Fruit fly (Drosophila melanogaster) S2 (cell line): Measurements from ENCODE around the gene CG14820.

Source experiments
- CG8478 ChIP-seq: fragments of >200 bp; optimal IDR thresholded peaks from 2 replicates; lab custom pipeline; 2018
- CTCF ChIP-seq, 2 experiments: fragments of >200 bp; optimal IDR thresholded peaks; 2 replicates each; lab custom pipeline; 2018

DNA sequence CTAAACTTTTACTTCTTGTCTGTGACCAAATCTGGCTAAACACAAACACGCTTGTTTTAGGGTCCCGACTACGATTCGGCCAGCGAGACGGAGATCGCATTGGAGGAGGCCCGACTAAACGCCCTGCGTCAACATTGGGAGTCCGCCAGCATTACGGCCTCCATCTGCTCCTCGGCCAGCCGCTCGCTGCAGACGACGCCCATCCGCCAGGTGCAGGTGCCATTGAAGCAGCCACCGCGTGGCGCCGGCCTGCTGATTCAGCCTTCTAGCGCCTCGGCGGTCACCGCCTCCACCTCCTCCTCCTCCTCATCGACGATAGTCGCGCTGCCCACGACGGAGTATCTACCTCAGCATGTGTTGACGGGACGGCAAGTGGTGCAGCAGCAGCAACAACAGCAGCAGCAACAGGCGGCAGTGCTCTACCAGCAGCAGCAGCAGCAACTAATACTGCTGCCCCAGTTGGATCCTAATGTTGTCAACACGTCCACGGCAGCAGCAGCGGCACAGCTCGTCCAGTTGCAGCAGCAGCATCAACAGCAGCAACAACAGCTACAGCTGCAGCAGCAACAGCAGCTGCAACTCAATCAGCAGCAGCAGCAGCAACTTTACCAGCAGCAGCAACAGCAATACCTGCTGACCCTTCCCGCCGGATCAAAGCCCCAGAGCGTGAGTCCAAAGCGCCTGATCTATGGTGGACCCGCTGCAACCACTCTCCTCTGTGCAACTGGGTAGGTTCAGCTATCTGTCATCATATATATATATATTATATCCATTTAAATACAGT lies 14.7 kb downstream of the CG14820 start:
- TF ChIP-seq CG8478: no peak
- TF ChIP-seq CTCF (optimal IDR thresholded peaks at IDR 0.05; lab: Kevin White, UChicago): no peak
